Fruit fly (Drosophila melanogaster) whole organism: ENCODE results near the gene GILT2.

Source experiments
- Dll ChIP-seq: fragments of >200 bp; optimal IDR thresholded peaks from 2 replicates; lab custom pipeline; 2017
- usp ChIP-seq: fragments of >200 bp; optimal IDR thresholded peaks from 2 replicates; lab custom pipeline; 2017; ENCODE audit warnings: missing biosample characterization, missing genetic modification characterization, mixed read lengths

dm6 chr3R:23686924-23687323, 8.2 kb downstream of the GILT2 start:
- TF ChIP-seq Dll (lab: Kevin White, UChicago) (no peak), usp (GFP tag; lab: Kevin White, UChicago) (no peak)
